Fruit fly (Drosophila melanogaster): ENCODE data around the gene CG10581.

The CG10581 gene

DNA sequence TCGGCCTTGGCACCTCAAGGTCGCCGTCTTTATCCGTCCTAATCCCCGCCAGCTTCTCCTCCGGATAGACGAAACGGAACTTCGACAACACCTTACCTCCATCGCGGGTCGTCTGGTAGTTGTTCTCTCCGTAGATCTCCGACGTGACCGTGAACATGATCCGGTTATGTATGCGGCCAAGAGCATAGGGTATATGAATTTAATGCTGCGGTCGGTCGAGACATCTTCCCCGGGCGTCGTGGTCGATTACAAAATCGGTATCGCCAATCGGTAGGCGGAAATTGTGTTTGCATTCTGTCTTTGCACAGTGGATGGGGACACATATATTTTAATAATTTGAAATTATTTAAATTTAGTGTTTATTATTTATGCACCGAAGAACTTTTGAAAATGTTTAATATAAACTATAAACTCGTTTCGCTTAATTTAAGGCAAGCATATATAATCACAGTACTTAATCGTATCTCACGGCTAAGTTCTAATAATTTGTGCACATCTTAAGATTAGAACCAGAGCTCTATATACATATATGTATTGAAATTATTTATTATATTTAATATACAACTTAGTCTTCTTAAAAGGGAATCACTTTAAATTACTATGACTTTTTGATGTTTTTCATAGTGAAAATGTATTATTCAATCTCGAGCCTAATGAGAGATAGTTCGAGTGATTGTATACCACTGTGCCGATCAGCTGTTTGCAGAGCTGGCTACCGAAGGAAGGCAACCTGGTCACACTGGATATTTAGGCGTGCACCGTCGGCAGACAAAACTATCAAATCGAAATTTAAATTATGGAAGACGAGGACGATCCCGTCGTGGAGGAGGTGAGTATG is 2.7 kb downstream of the CG10581 start, which contains the start of the genes CG10584 and Polr3E:
CG10584 (minus strand) TSS at position 268 of the 838 bp plus-strand sequence.
Polr3E (plus strand) TSS at position 733 of the 838 bp plus-strand sequence.
- peak; percentile 94 for TF ChIP-seq CG8632 (GFP tag; optimal IDR thresholded peaks at IDR 0.05)
- TF ChIP-seq topi (GFP tag; optimal IDR thresholded peaks at IDR 0.05), result peak; percentile 81
- peak; percentile 80 for TF ChIP-seq CG11902 (GFP tag; optimal IDR thresholded peaks at IDR 0.05)
- peak; percentile 85 for TF ChIP-seq Met (GFP tag; optimal IDR thresholded peaks at IDR 0.05)
- peak; percentile 85 for TF ChIP-seq lz (GFP tag; optimal IDR thresholded peaks at IDR 0.05)
- no peak for TF ChIP-seq Hr38 (GFP tag; optimal IDR thresholded peaks at IDR 0.05)
- peak; percentile 88 for TF ChIP-seq eg (GFP tag; IDR thresholded peaks at IDR 0.05)
- peak; percentile 92 for TF ChIP-seq CG6808 (GFP tag; optimal IDR thresholded peaks at IDR 0.05)
- TF ChIP-seq dac (GFP tag; optimal IDR thresholded peaks at IDR 0.05), result peak; percentile 94
- peak; percentile 80 for TF ChIP-seq fd59A (GFP tag; optimal IDR thresholded peaks at IDR 0.05)
- peak; percentile 90 for TF ChIP-seq Lpt (GFP tag; optimal IDR thresholded peaks at IDR 0.05)
- peak; percentile 91 for TF ChIP-seq Ets96B (tag; optimal IDR thresholded peaks at IDR 0.05)
- peak; percentile 95 for TF ChIP-seq OdsH (GFP tag; optimal IDR thresholded peaks at IDR 0.05)
- TF ChIP-seq cyc (GFP tag; optimal IDR thresholded peaks at IDR 0.05), result peak; percentile 74
- peak; percentile 84 for TF ChIP-seq Smox (GFP tag; optimal IDR thresholded peaks at IDR 0.05)
- TF ChIP-seq CG11294 (GFP tag; IDR thresholded peaks at IDR 0.05), result peak; percentile 76; the same call in 1 of the 2 replicates
- peak; percentile 83 for TF ChIP-seq CG7368 (GFP tag; optimal IDR thresholded peaks at IDR 0.05)
- TF ChIP-seq CG31627 (GFP tag; optimal IDR thresholded peaks at IDR 0.05), result peak; percentile 74
- TF ChIP-seq Sox15 (GFP tag; optimal IDR thresholded peaks at IDR 0.05), result peak; percentile 87
- peak; percentile 74 for TF ChIP-seq Eip75B (GFP tag; optimal IDR thresholded peaks at IDR 0.05)
- TF ChIP-seq fd85E (GFP tag; optimal IDR thresholded peaks at IDR 0.05), result peak; percentile 70
- TF ChIP-seq acj6 (GFP tag; optimal IDR thresholded peaks at IDR 0.05), result peak; percentile 94
- TF ChIP-seq vri (GFP tag; optimal IDR thresholded peaks at IDR 0.05), result peak; percentile 80
- TF ChIP-seq CG3919 (GFP tag; optimal IDR thresholded peaks at IDR 0.05), result peak; percentile 89
- peak; percentile 90 for TF ChIP-seq CG6854 (GFP tag; optimal IDR thresholded peaks at IDR 0.05)
- peak; percentile 84 for TF ChIP-seq Eip93F (GFP tag; optimal IDR thresholded peaks at IDR 0.05)
- peak; percentile 90 for TF ChIP-seq CG11762 (GFP tag; optimal IDR thresholded peaks at IDR 0.05; ENCODE audit: insufficient read depth)
- peak; percentile 95 for TF ChIP-seq CG3032 (tag; optimal IDR thresholded peaks at IDR 0.05)
- TF ChIP-seq CG8119 (GFP tag; IDR thresholded peaks at IDR 0.05), result peak; percentile 91
- peak; percentile 95 for TF ChIP-seq CG34406 (GFP tag; optimal IDR thresholded peaks at IDR 0.05)
- TF ChIP-seq Eip78C (GFP tag), result peak; percentile 95
- TF ChIP-seq CG10669 (GFP tag; optimal IDR thresholded peaks at IDR 0.05), result peak; percentile 90
- peak; percentile 98 for TF ChIP-seq CG32006 (GFP tag; optimal IDR thresholded peaks at IDR 0.05)
- peak; percentile 78 for TF ChIP-seq Sox102F (GFP tag; optimal IDR thresholded peaks at IDR 0.05)
- peak; percentile 89 for TF ChIP-seq svp (GFP tag)
- TF ChIP-seq fkh (GFP tag; optimal IDR thresholded peaks at IDR 0.05), result peak; percentile 70
- peak; percentile 69 for TF ChIP-seq CG1621 (tag; optimal IDR thresholded peaks at IDR 0.05)
- peak; percentile 91 for TF ChIP-seq esn (GFP tag; optimal IDR thresholded peaks at IDR 0.05)
- peak; percentile 89 for TF ChIP-seq net (GFP tag; optimal IDR thresholded peaks at IDR 0.05)
- TF ChIP-seq CG4318 (GFP tag; optimal IDR thresholded peaks at IDR 0.05), result peak; percentile 96
- TF ChIP-seq achi (GFP tag; optimal IDR thresholded peaks at IDR 0.05), result peak; percentile 92
- peak; percentile 91 to 95 for TF ChIP-seq ss (GFP tag; optimal IDR thresholded peaks at IDR 0.05)
- TF ChIP-seq Sox14 (GFP tag; optimal IDR thresholded peaks at IDR 0.05), result peak; percentile 73
- TF ChIP-seq Hr4 (GFP tag; optimal IDR thresholded peaks at IDR 0.05), result peak; percentile 89
- peak; percentile 94 for TF ChIP-seq CG10631 (GFP tag; optimal IDR thresholded peaks at IDR 0.05)
- TF ChIP-seq CG9139 (GFP tag; optimal IDR thresholded peaks at IDR 0.05), result peak; percentile 85
- peak; percentile 82 for TF ChIP-seq Blimp-1 (GFP tag; optimal IDR thresholded peaks at IDR 0.05)
- peak; percentile 79 for TF ChIP-seq CG6163 (GFP tag; IDR thresholded peaks at IDR 0.05)
- TF ChIP-seq CG15336 (GFP tag; IDR thresholded peaks at IDR 0.05), result peak; percentile 87
- TF ChIP-seq Ets21C (GFP tag; optimal IDR thresholded peaks at IDR 0.05), result peak; percentile 61
